Worm (Caenorhabditis elegans) whole organism, L4/young adult: ENCODE results near the gene T28C6.7.

Experiments used
- W03F9.2 ChIP-seq: fragments of 150-350 bp; optimal IDR thresholded peaks from 2 replicates; lab custom pipeline; 2014; ENCODE audit warnings: missing biosample characterization, missing genetic modification characterization
- dao-5 ChIP-seq: sonication (generic microtip); optimal IDR thresholded peaks from 2 replicates; lab custom pipeline; 2016; ENCODE audit warnings: missing genotype, missing genetic modification characterization, moderate library complexity, missing compliant biosample characterization
- him-1 ChIP-seq: sonication (generic microtip); optimal IDR thresholded peaks from 2 replicates; lab custom pipeline; 2016; ENCODE audit warnings: missing genotype, missing genetic modification reagents, missing genetic modification characterization, missing compliant biosample characterization

The T28C6.7 gene

ce11 chrIV:8813614-8814013, 14.0 kb upstream of the T28C6.7 start, which contains the start of gene exc-5:
exc-5 (minus strand) TSS chrIV:8813670.
- no peak for TF ChIP-seq W03F9.2 (tag; lab: Kevin White, UChicago)

ce11 chrIV:8815162-8815561, 12.4 kb upstream of the T28C6.7 start:
- TF ChIP-seq dao-5 (tag; lab: Kevin White, UChicago) = no peak
- no peak for TF ChIP-seq him-1 (tag; lab: Kevin White, UChicago)
- TF ChIP-seq W03F9.2 (tag; lab: Kevin White, UChicago) = no peak

ce11 chrIV:8816029-8816428, 11.6 kb upstream of the T28C6.7 start, which contains the start of gene grsp-2:
grsp-2 (plus strand) TSS chrIV:8816329.
- no peak for TF ChIP-seq dao-5 (tag; lab: Kevin White, UChicago)
- no peak for TF ChIP-seq him-1 (tag; lab: Kevin White, UChicago)
- no peak for TF ChIP-seq W03F9.2 (tag; lab: Kevin White, UChicago)

DNA sequence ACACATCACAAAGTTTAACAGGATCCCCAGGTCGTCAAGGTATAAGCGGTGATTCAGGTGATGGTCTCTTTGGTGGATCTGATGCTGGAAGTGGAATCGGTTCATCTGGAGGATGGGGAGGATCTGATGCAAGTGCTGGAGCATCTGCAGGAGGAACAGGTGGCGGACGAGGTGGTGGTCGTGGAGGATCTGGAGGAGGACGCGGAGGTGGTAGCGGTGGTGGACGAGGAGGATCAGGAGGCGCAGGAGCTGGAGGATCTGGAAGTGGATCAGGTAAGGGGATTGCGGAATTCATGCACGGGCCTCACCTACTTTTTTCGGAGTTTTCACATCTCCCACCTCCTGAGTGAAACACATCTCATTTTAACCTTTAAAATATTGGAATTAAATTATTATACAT, 11.0 kb upstream of the T28C6.7 start:
- TF ChIP-seq him-1 (tag; lab: Kevin White, UChicago) = no peak

ce11 chrIV:8817639-8818038, 10.0 kb upstream of the T28C6.7 start, which contains the start of gene T28C6.10:
T28C6.10 (plus strand) TSS chrIV:8817939.
- no peak for TF ChIP-seq W03F9.2 (tag; lab: Kevin White, UChicago)
- no peak for TF ChIP-seq him-1 (tag; lab: Kevin White, UChicago)
- TF ChIP-seq dao-5 (tag; lab: Kevin White, UChicago) = no peak

DNA sequence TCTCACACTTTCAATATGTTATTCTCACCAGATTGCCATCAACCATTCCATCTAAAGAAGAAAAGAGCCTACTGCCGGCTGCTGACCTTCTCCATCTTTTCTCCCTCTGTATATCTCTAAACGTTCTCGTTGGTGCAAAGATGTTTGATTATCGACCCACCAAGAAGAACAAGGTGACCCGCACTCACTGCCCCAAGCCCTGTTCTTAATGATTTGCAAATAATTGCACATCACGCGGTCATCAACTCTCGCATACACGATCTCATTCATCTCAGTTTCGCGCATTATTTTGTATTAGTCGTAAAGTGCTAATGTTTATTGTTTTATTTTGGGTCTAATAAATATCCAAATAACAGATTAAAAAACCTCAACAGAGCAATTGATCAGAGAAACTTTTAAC, 8.1 kb upstream of the T28C6.7 start:
- TF ChIP-seq dao-5 (tag; lab: Kevin White, UChicago) = no peak

DNA sequence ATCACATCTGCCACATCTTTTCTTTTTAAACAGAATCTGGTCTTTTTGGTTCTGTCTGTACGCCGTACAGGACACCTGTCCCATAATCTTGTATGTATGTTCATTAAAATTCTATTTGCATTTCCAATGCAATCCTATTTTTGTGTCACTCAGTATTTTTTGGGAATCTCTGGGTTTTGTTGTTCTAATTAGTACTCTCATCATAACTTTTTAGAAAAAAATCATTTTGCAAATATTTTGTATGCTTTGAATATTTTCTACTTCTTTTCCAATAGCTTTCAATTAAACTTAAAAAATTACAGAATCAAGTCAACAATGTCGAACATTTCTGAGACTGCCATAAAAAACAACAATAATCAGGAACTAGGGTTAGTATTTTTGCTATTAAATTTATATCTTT, 7.6 kb upstream of the T28C6.7 start, which contains the start of gene T28C6.3:
TSS of gene T28C6.3 (plus strand) at position 301 of the 400 bp plus-strand sequence.
- TF ChIP-seq dao-5 (tag; lab: Kevin White, UChicago) (no peak), W03F9.2 (tag; lab: Kevin White, UChicago) (no peak), him-1 (tag; lab: Kevin White, UChicago) (no peak)

- no peak for TF ChIP-seq dao-5 (tag; lab: Kevin White, UChicago)
- no peak for TF ChIP-seq W03F9.2 (tag; lab: Kevin White, UChicago)
- TF ChIP-seq him-1 (tag; lab: Kevin White, UChicago) = no peak
Measured at ce11 chrIV:8821147-8821546, 6.5 kb upstream of the T28C6.7 start, which contains the start of gene T28C6.5. T28C6.5 (plus strand) TSS chrIV:8821447.

ce11 chrIV:8822598-8822997, 5.0 kb upstream of the T28C6.7 start:
- no peak for TF ChIP-seq him-1 (tag; lab: Kevin White, UChicago)
- TF ChIP-seq dao-5 (tag; lab: Kevin White, UChicago) = no peak
- no peak for TF ChIP-seq W03F9.2 (tag; lab: Kevin White, UChicago)

- no peak for TF ChIP-seq him-1 (tag; lab: Kevin White, UChicago)
Measured at ce11 chrIV:8824145-8824833, 3.3 kb upstream of the T28C6.7 start, which contains the start of the genes col-117 and col-3. col-117 (minus strand) TSS chrIV:8824195. col-3 (plus strand) TSS chrIV:8824783.

DNA sequence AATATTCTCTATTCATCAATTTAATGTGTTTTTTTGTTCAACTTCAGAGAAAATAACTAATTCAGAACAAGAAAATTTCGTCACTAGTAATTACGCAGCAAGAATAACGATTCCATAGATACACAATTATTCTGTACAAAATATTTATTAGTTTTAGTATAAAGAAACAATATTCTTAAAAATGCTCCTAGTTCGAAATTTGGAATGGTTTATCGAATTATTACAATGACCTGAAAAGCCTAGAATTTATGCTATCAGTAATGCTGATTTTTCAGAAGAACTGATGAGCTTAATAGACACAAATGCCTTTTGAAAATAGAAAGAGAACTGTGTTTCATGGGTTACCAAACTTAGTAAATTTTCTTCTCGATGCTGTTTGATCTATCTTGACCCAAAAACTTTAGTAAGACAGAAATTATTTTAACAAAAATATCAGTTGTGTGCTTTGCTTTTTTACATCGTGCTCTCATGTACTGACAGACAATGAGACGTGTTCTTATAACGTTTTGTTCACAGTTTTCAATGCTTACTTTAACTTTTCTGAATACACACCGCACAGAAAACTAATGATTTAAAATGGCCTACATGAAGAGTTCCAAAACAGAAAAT, 1.5 kb upstream of the T28C6.7 start:
- TF ChIP-seq W03F9.2 (tag; lab: Kevin White, UChicago) (no peak), dao-5 (tag; lab: Kevin White, UChicago) (no peak), him-1 (tag; lab: Kevin White, UChicago) (no peak)

DNA sequence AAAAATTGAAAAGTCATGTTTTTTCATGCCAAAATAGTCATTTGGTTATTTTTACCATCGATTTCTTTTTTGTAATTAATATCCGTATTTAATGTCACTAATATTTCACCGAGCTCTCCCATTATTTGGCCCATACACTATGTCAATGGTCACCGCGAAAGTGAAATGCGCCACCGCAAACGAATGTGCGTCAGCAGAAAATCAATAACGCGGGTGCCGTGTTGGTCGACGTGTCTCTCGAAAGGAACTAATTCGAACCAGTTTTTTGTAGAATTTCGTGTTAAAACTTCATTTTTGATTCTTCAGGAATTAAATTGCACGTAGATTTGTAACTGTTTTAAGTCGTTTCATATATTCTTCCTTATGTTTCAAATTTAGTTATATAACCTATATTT, 997 bp upstream of the T28C6.7 start:
- TF ChIP-seq W03F9.2 (tag; lab: Kevin White, UChicago) (no peak), him-1 (tag; lab: Kevin White, UChicago) (no peak)

ce11 chrIV:8830591-8830990, 3.0 kb downstream of the T28C6.7 start, which contains the start of gene T28C6.8:
T28C6.8 (minus strand) TSS chrIV:8830727.
- TF ChIP-seq W03F9.2 (tag; lab: Kevin White, UChicago) (no peak), dao-5 (tag; lab: Kevin White, UChicago) (no peak)

DNA sequence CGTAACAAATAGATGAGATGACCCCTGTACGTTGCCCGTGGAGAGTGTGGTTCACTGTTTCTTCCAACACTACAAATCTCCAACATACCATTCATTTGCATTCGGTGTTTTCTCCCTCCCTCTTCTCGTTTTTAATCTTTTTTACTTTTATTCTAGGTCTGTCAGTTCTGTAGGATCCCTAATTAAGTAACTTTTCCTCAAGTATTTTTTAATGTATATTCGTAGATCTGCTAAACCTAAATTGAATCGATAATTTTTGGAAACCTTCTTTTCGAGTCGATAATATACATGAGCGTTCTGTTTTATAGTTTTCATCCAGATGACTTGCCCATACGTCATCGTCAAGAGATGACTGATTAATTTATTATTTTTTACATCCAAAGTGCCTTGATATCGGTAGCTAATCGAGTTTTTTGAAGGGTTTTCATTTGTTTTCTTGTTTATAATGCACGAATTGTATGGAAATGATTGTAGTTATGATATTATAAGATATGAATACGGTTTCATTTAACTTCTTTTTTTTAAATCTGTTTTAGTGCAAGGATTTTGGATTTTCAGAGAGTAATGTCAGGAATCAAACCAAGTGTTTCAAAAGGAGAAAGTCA, 12.7 kb downstream of the T28C6.7 start, which contains the start of the genes T28C6.11 and T11B7.1:
TSS of gene T28C6.11 (minus strand) at position 101 of the 605 bp plus-strand sequence.
TSS of gene T11B7.1 (plus strand) at position 555 of the 605 bp plus-strand sequence.
- TF ChIP-seq him-1 (tag; lab: Kevin White, UChicago) (no peak), dao-5 (tag; lab: Kevin White, UChicago) (no peak), W03F9.2 (tag; lab: Kevin White, UChicago) (no peak)
